Worm (Caenorhabditis elegans) whole organism, early embryonic: Measurements from ENCODE around the gene crn-2.

Experiments
- B0310.2 ChIP-seq: sonication (generic microtip); optimal IDR thresholded peaks from 2 replicates; lab custom pipeline; 2016; ENCODE audit warnings: mild to moderate bottlenecking, missing genetic modification characterization, missing compliant biosample characterization
- F13C5.2 ChIP-seq: sonication (generic microtip); optimal IDR thresholded peaks from 2 replicates; lab custom pipeline; 2017; ENCODE audit warnings: mild to moderate bottlenecking, missing genetic modification characterization, inconsistent platforms, missing compliant biosample characterization
- aly-1 ChIP-seq: sonication (generic microtip); optimal IDR thresholded peaks from 2 replicates; lab custom pipeline; 2016; ENCODE audit warnings: missing genetic modification characterization, missing compliant biosample characterization
- ama-1 ChIP-seq: fragments of 150-350 bp; optimal IDR thresholded peaks from 2 replicates; lab custom pipeline; 2014
- ceh-13 ChIP-seq: fragments of 200-800 bp; sonication (Bioruptor generic); optimal IDR thresholded peaks from 2 replicates; lab custom pipeline; 2018; ENCODE audit warnings: mild to moderate bottlenecking, missing genetic modification characterization, missing compliant biosample characterization
- ceh-36 ChIP-seq: sonication (generic microtip); optimal IDR thresholded peaks from 2 replicates; lab custom pipeline; 2016; ENCODE audit warnings: missing genetic modification characterization, inconsistent platforms, missing compliant biosample characterization
- ets-7 ChIP-seq: sonication (generic microtip); optimal IDR thresholded peaks from 2 replicates; lab custom pipeline; 2016; ENCODE audit warnings: missing genotype, missing genetic modification characterization, missing compliant biosample characterization
- flt-1 ChIP-seq: fragments of 200-800 bp; sonication (Bioruptor generic); IDR thresholded peaks from 2 replicates; pipeline ENCODE4 v1.3.6; 2022; ENCODE audit warnings: missing genetic modification characterization, missing compliant biosample characterization
- hmbx-1 ChIP-seq: sonication (generic microtip); optimal IDR thresholded peaks from 2 replicates; lab custom pipeline; 2016; ENCODE audit warnings: mild to moderate bottlenecking, missing genetic modification characterization, missing compliant biosample characterization
- hmg-4 ChIP-seq: fragments of 200-800 bp; sonication (Bioruptor generic); optimal IDR thresholded peaks from 2 replicates; lab custom pipeline; 2018; ENCODE audit warnings: mild to moderate bottlenecking, missing genetic modification characterization, missing compliant biosample characterization
- hnd-1 ChIP-seq: sonication (generic microtip); optimal IDR thresholded peaks from 2 replicates; lab custom pipeline; 2016; ENCODE audit warnings: missing genetic modification characterization, missing compliant biosample characterization
- pes-1 ChIP-seq: fragments of 200-800 bp; sonication (Bioruptor generic); IDR thresholded peaks from 2 replicates; pipeline ENCODE4 v1.3.6; 2022; ENCODE audit warnings: missing genetic modification reagents, missing genetic modification characterization, missing compliant biosample characterization
- scrt-1 ChIP-seq: fragments of 200-800 bp; sonication (Bioruptor generic); IDR thresholded peaks from 2 replicates; pipeline ENCODE4 v1.3.6; 2022; ENCODE audit warnings: missing genetic modification characterization, missing compliant biosample characterization
- sea-1 ChIP-seq: fragments of 200-800 bp; sonication (Bioruptor generic); conservative IDR thresholded peaks from 2 replicates; pipeline ENCODE4 v1.3.6; 2022; ENCODE audit warnings: missing genetic modification characterization, missing compliant biosample characterization
- tbx-11 ChIP-seq: fragments of 200-800 bp; sonication (Bioruptor generic); IDR thresholded peaks from 2 replicates; pipeline ENCODE4 v1.3.6; 2022; ENCODE audit warnings: missing genetic modification characterization, missing compliant biosample characterization
- tbx-37 ChIP-seq: fragments of 200-800 bp; sonication (Bioruptor generic); conservative IDR thresholded peaks from 2 replicates; pipeline ENCODE4 v1.3.6; 2022; ENCODE audit warnings: missing genetic modification reagents, missing genetic modification characterization, missing compliant biosample characterization
- tra-4 ChIP-seq: sonication (generic microtip); optimal IDR thresholded peaks from 2 replicates; lab custom pipeline; 2017; ENCODE audit warnings: missing genetic modification characterization, missing compliant biosample characterization

crn-2 gene

DNA sequence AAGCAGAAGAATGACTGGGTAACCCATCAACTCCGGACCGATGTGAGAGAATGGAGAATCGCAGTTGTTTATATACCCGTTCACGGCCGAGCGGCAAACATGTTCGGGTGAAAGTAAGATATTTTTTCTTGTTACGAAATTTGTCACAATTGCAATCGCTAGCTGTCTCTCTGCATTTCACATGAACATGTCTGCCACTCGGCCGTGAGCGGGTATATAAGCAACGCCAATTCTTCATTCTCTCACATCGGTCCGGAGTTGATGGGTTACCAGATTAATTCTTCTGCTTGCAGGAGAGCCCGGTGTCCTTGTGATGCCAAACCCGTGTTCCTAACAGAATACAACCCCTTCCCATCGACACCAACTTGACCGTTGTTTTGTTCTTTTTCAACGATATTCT is 7.4 kb upstream of the crn-2 start:
- TF ChIP-seq pes-1 (GFP tag; lab: Robert Waterston, UW) (no peak), tra-4 (no peak)

ce11 chrV:5587955-5588354 is 6.5 kb upstream of the crn-2 start:
- TF ChIP-seq pes-1 (GFP tag; lab: Robert Waterston, UW): no peak
- no peak for TF ChIP-seq tra-4
- no peak for TF ChIP-seq flt-1
- no peak for TF ChIP-seq F13C5.2 (tag; lab: Kevin White, UChicago)
- no peak for TF ChIP-seq hmg-4 (GFP tag; lab: Kevin White, UChicago)
- TF ChIP-seq B0310.2 (tag; lab: Kevin White, UChicago): no peak
- no peak for TF ChIP-seq ceh-36 (tag; lab: Kevin White, UChicago)
- no peak for TF ChIP-seq scrt-1 (GFP tag; lab: Robert Waterston, UW)
- TF ChIP-seq tbx-37 (GFP tag; lab: Robert Waterston, UW): no peak
- no peak for TF ChIP-seq sea-1
- TF ChIP-seq tbx-11 (GFP tag; lab: Robert Waterston, UW): no peak
- TF ChIP-seq aly-1 (tag; lab: Kevin White, UChicago): no peak
- TF ChIP-seq ama-1: no peak
- TF ChIP-seq ceh-13 (GFP tag; lab: Kevin White, UChicago): no peak

DNA sequence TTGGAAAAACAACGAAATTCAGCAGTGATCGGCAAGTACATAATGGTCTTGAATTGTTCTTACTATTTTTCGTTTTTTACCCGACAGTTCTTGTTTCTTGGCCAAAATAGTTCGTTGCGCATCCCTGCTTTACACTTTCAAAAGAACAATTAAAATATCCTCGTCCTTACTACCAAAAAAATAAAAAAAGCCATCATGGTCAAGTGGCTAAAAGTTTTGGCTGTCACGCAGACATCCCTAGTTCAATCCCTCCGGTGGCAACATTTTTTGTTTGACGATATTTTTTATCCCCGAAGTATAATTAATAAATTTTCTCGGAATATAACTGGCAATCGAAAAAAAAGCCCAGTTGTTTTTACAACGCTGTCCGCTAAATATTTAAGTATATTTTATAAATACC is 2.5 kb upstream of the crn-2 start:
- TF ChIP-seq ceh-36 (tag; lab: Kevin White, UChicago) (no peak), tbx-37 (GFP tag; lab: Robert Waterston, UW) (no peak), tbx-11 (GFP tag; lab: Robert Waterston, UW) (no peak), hmbx-1 (no peak), pes-1 (GFP tag; lab: Robert Waterston, UW) (no peak), sea-1 (no peak), ceh-13 (GFP tag; lab: Kevin White, UChicago) (no peak), B0310.2 (tag; lab: Kevin White, UChicago) (no peak)

- TF ChIP-seq ceh-36 (tag; lab: Kevin White, UChicago): peak; percentile 14
- TF ChIP-seq hmg-4 (GFP tag; lab: Kevin White, UChicago): no peak
- peak; percentile 29; the same call in 1 of the 2 replicates for TF ChIP-seq pes-1 (GFP tag; lab: Robert Waterston, UW)
- no peak for TF ChIP-seq aly-1 (tag; lab: Kevin White, UChicago)
- no peak for TF ChIP-seq sea-1
- TF ChIP-seq F13C5.2 (tag; lab: Kevin White, UChicago): peak; percentile 20
These were observed 2.1 kb upstream of the crn-2 start, which contains the start of gene vps-37 for ce11 chrV:5592323-5592722. Gene vps-37 (plus strand): TSS chrV:5592700.

- TF ChIP-seq tbx-37 (GFP tag; lab: Robert Waterston, UW): no peak
- TF ChIP-seq sea-1: no peak
- no peak for TF ChIP-seq ets-7 (tag; lab: Kevin White, UChicago)
- TF ChIP-seq ceh-36 (tag; lab: Kevin White, UChicago): no peak
- TF ChIP-seq hnd-1: no peak
- TF ChIP-seq hmbx-1: no peak
- TF ChIP-seq pes-1 (GFP tag; lab: Robert Waterston, UW): no peak
- no peak for TF ChIP-seq flt-1
- TF ChIP-seq aly-1 (tag; lab: Kevin White, UChicago): no peak
- TF ChIP-seq tra-4: no peak
- TF ChIP-seq hmg-4 (GFP tag; lab: Kevin White, UChicago): no peak
- TF ChIP-seq scrt-1 (GFP tag; lab: Robert Waterston, UW): no peak
These were observed 1.0 kb upstream of the crn-2 start, which contains the start of gene mrpl-48 for ce11 chrV:5593406-5593805. Gene mrpl-48 (plus strand): TSS chrV:5593706.

DNA sequence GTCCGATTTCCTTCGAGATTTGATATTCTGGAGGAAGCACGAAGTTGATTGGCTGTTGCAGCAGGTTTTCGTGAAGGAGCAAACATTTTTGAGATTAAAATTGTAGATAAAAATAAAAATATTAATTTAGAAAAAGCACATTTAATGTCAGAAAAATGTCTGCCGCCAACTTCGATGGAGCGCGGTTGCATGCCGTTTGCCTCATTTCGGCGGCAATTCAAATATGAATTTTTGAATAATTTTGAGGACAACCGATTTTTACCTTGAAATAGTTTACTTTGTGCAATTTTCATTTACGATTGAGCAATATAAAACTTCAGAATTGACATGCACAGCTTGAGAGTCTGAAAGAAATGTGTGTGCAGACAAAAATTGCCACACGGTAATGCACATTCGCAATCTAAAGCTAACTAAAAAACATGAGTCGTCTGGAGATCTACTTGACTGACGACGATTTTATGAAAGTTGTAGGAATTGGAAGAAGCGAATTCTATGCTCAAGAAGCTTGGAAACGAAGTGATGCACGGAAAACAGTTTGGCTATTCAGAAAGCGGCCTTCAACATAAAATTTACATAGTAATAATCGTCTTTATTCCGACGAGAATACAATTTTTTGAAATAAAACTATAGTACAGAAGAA is 2.1 kb downstream of the crn-2 start, which contains the start of gene zhit-1:
Gene zhit-1, minus strand, starts transcription at position 161 of the 640 bp plus-strand sequence.
- TF ChIP-seq pes-1 (GFP tag; lab: Robert Waterston, UW) (no peak), scrt-1 (GFP tag; lab: Robert Waterston, UW) (no peak), ceh-13 (GFP tag; lab: Kevin White, UChicago) (no peak), B0310.2 (tag; lab: Kevin White, UChicago) (no peak), ets-7 (tag; lab: Kevin White, UChicago) (no peak), hmbx-1 (no peak), ceh-36 (tag; lab: Kevin White, UChicago) (no peak), sea-1 (no peak), ama-1 (no peak), tra-4 (no peak)

DNA sequence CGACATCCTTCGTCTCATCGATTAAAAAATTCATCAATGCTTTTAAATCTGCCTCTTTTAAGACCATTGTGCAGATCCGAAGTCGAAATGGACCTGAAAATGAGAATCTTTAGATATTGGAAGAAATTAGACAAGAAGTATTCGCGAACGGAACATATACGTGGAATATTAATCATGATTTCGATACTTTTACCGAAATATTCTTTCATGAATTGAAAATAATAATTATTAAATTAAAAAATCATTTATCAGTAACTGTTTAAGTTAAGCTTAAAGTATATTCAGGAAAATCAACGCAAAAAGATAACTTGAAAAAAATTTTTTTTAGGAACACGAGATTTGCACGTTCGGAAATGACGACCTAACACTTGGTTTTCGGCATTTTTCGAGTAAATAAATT is 6.8 kb downstream of the crn-2 start, which contains the start of gene CD4.8:
Gene CD4.8, minus strand, starts transcription at position 101 of the 400 bp plus-strand sequence.
- TF ChIP-seq pes-1 (GFP tag; lab: Robert Waterston, UW): no peak
- TF ChIP-seq F13C5.2 (tag; lab: Kevin White, UChicago): no peak
- TF ChIP-seq tra-4: no peak
- TF ChIP-seq tbx-11 (GFP tag; lab: Robert Waterston, UW): no peak
- no peak for TF ChIP-seq ama-1
- TF ChIP-seq ceh-36 (tag; lab: Kevin White, UChicago): no peak
- no peak for TF ChIP-seq hmg-4 (GFP tag; lab: Kevin White, UChicago)

- TF ChIP-seq ceh-36 (tag; lab: Kevin White, UChicago) (no peak), tra-4 (no peak), aly-1 (tag; lab: Kevin White, UChicago) (no peak), ama-1 (no peak), flt-1 (no peak), ceh-13 (GFP tag; lab: Kevin White, UChicago) (no peak), pes-1 (GFP tag; lab: Robert Waterston, UW) (no peak), scrt-1 (GFP tag; lab: Robert Waterston, UW) (no peak), hnd-1 (no peak), hmg-4 (GFP tag; lab: Kevin White, UChicago) (no peak), tbx-37 (GFP tag; lab: Robert Waterston, UW) (no peak), ets-7 (tag; lab: Kevin White, UChicago) (no peak), F13C5.2 (tag; lab: Kevin White, UChicago) (no peak), B0310.2 (tag; lab: Kevin White, UChicago) (no peak), tbx-11 (GFP tag; lab: Robert Waterston, UW) (no peak), hmbx-1 (no peak), sea-1 (no peak)
These were observed 11.8 kb downstream of the crn-2 start, which contains the start of gene CD4.1 for ce11 chrV:5606255-5606654. Gene CD4.1 (plus strand): TSS chrV:5606555.
